Fruit fly (Drosophila melanogaster): Measurements from ENCODE around the gene comm3.

Gene comm3

dm6 chr3L:15580487-15580886, 67.1 kb downstream of the comm3 start, which contains the start of the genes mrn and CG12301 (continued):
- no peak for TF ChIP-seq gem (tag; optimal IDR thresholded peaks at IDR 0.05)
- peak; percentile 89 for TF ChIP-seq CG3726 (GFP tag; IDR thresholded peaks at IDR 0.05)
- peak; percentile 87 for TF ChIP-seq lilli (GFP tag; optimal IDR thresholded peaks at IDR 0.05)
- TF ChIP-seq CG17612 (GFP tag; IDR thresholded peaks at IDR 0.05), result peak; percentile 83
- no peak for TF ChIP-seq CG7928 (GFP tag; optimal IDR thresholded peaks at IDR 0.05)
- peak; percentile 78 for TF ChIP-seq Fer3 (tag; optimal IDR thresholded peaks at IDR 0.05)
- TF ChIP-seq Dip2 (GFP tag; IDR thresholded peaks at IDR 0.05), result peak; percentile 24; the same call in 1 of the 2 replicates
- no peak for TF ChIP-seq Side (GFP tag; optimal IDR thresholded peaks at IDR 0.05)
- peak; percentile 85 for TF ChIP-seq Doc2 (GFP tag; IDR thresholded peaks at IDR 0.05)
- TF ChIP-seq CG15514 (GFP tag; optimal IDR thresholded peaks at IDR 0.05), result peak; percentile 76
- no peak for TF ChIP-seq CG31441 (GFP tag; IDR thresholded peaks at IDR 0.05)
- peak; percentile 95 for TF ChIP-seq H15 (GFP tag; IDR thresholded peaks at IDR 0.05)
- TF ChIP-seq Neu2 (GFP tag; optimal IDR thresholded peaks at IDR 0.05; ENCODE audit: borderline replicate concordance), result no peak
- no peak for TF ChIP-seq caup (GFP tag; optimal IDR thresholded peaks at IDR 0.05; ENCODE audit: severe bottlenecking)
- peak; percentile 60; the same call in 1 of the 2 replicates for TF ChIP-seq Gsc (GFP tag; IDR thresholded peaks at IDR 0.05)
- TF ChIP-seq Doc3 (GFP tag; IDR thresholded peaks at IDR 0.05; ENCODE audit: partially characterized antibody), result peak; percentile 94
- TF ChIP-seq CG17361 (GFP tag; IDR thresholded peaks at IDR 0.05), result no peak; the same call in 2 of the 3 replicates
- TF ChIP-seq toy (GFP tag; IDR thresholded peaks at IDR 0.05), result 0 out of 2 replicates have a peak, but pooled peaks have one; percentile 39
- TF ChIP-seq Adf1 (GFP tag; IDR thresholded peaks at IDR 0.05), result peak; percentile 57
- peak; percentile 86 for TF ChIP-seq Sry-δ (GFP tag; optimal IDR thresholded peaks at IDR 0.05)
- peak; percentile 78 for TF ChIP-seq zfh2 (GFP tag; optimal IDR thresholded peaks at IDR 0.05)
- no peak for TF ChIP-seq lov (optimal IDR thresholded peaks at IDR 0.05)
- TF ChIP-seq lov (GFP tag; IDR thresholded peaks at IDR 0.05), result 0 out of 3 replicates have a peak, but pooled peaks have one; percentile 37
- TF ChIP-seq Sry-β (GFP tag; optimal IDR thresholded peaks at IDR 0.05), result no peak
- no peak for TF ChIP-seq CG7556 (GFP tag; optimal IDR thresholded peaks at IDR 0.05)
- TF ChIP-seq pnt (GFP tag; optimal IDR thresholded peaks at IDR 0.05), result peak; percentile 55
- peak; percentile 76 for TF ChIP-seq Fer1 (GFP tag; optimal IDR thresholded peaks at IDR 0.05)
- no peak for TF ChIP-seq Lpt (GFP tag; optimal IDR thresholded peaks at IDR 0.05)
- TF ChIP-seq ftz-f1 (GFP tag; optimal IDR thresholded peaks at IDR 0.05), result peak; percentile 75
- no peak for TF ChIP-seq CG4360 (GFP tag; IDR thresholded peaks at IDR 0.05)
- peak; percentile 50 for TF ChIP-seq CG5245 (GFP tag; optimal IDR thresholded peaks at IDR 0.05)
- peak; percentile 86 for TF ChIP-seq klu (GFP tag; IDR thresholded peaks at IDR 0.05)
- peak; percentile 76 for TF ChIP-seq sisA (GFP tag; IDR thresholded peaks at IDR 0.05)
- no peak for TF ChIP-seq CG8281 (tag; optimal IDR thresholded peaks at IDR 0.05)
- TF ChIP-seq CG11247 (GFP tag; IDR thresholded peaks at IDR 0.05), result peak; percentile 95
- peak; percentile 92 for TF ChIP-seq Drgx (GFP tag; IDR thresholded peaks at IDR 0.05)
- TF ChIP-seq sens (GFP tag), result peak; percentile 92
- no peak for TF ChIP-seq CG5180 (GFP tag; optimal IDR thresholded peaks at IDR 0.05)
- TF ChIP-seq CG2129 (GFP tag; IDR thresholded peaks at IDR 0.05; ENCODE audit: partially characterized antibody), result peak; percentile 90
- TF ChIP-seq bigmax (GFP tag; optimal IDR thresholded peaks at IDR 0.05), result no peak
- no peak for TF ChIP-seq CkIIα-i1 (GFP tag; IDR thresholded peaks at IDR 0.05)
- no peak for TF ChIP-seq D19B (GFP tag; optimal IDR thresholded peaks at IDR 0.05)
- peak; percentile 92 for TF ChIP-seq Aef1 (GFP tag; IDR thresholded peaks at IDR 0.05)
- TF ChIP-seq pb (GFP tag; optimal IDR thresholded peaks at IDR 0.05), result no peak
- TF ChIP-seq CG10321 (GFP tag; IDR thresholded peaks at IDR 0.05), result no peak
- peak; percentile 55 for TF ChIP-seq NK7.1 (GFP tag; optimal IDR thresholded peaks at IDR 0.05)
- no peak for TF ChIP-seq CG10147 (GFP tag; optimal IDR thresholded peaks at IDR 0.05)
- TF ChIP-seq Dref (GFP tag; IDR thresholded peaks at IDR 0.05), result peak; percentile 89
- peak; percentile 70 for TF ChIP-seq CG12104 (GFP tag; optimal IDR thresholded peaks at IDR 0.05)
- TF ChIP-seq stc (GFP tag; IDR thresholded peaks at IDR 0.05), result peak; percentile 90
- peak in 1 of 3 experiments; percentile 48 for TF ChIP-seq lola (GFP tag; optimal IDR thresholded peaks at IDR 0.05)
- TF ChIP-seq CTCF (GFP tag; optimal IDR thresholded peaks at IDR 0.05), result no peak
